Worm (Caenorhabditis elegans) whole organism, late embryonic: Measurements from ENCODE around the gene spp-10.

Source experiments
- C08G9.2 ChIP-seq: sonication (generic microtip); optimal IDR thresholded peaks from 2 replicates; lab custom pipeline; 2016; ENCODE audit warnings: mild to moderate bottlenecking, missing genetic modification characterization, moderate library complexity, missing compliant biosample characterization
- F13H6.1 ChIP-seq: sonication (generic microtip); optimal IDR thresholded peaks from 2 replicates; lab custom pipeline; 2016; ENCODE audit warnings: missing genetic modification characterization, missing compliant biosample characterization
- K02D7.2 ChIP-seq: sonication (generic microtip); optimal IDR thresholded peaks from 2 replicates; lab custom pipeline; 2017; ENCODE audit warnings: mild to moderate bottlenecking, missing genetic modification characterization, missing compliant biosample characterization
- T23F11.4 ChIP-seq: fragments of 200-800 bp; sonication (Bioruptor generic); optimal IDR thresholded peaks from 2 replicates; lab custom pipeline; 2018; ENCODE audit warnings: mild to moderate bottlenecking, missing genetic modification characterization, missing compliant biosample characterization
- ceh-14 ChIP-seq: sonication (generic microtip); optimal IDR thresholded peaks from 2 replicates; lab custom pipeline; 2016; ENCODE audit warnings: missing genotype, missing genetic modification characterization, missing compliant biosample characterization
- ceh-18 ChIP-seq: sonication (generic microtip); optimal IDR thresholded peaks from 2 replicates; lab custom pipeline; 2016; ENCODE audit warnings: missing genetic modification characterization, missing compliant biosample characterization
- ceh-19 ChIP-seq: fragments of 200-800 bp; sonication (Bioruptor generic); optimal IDR thresholded peaks from 2 replicates; lab custom pipeline; 2018; ENCODE audit warnings: mild to moderate bottlenecking, missing genetic modification characterization, missing compliant biosample characterization
- ceh-22 ChIP-seq: sonication (generic microtip); optimal IDR thresholded peaks from 2 replicates; lab custom pipeline; 2017; ENCODE audit warnings: missing biosample characterization, missing genetic modification characterization
- ceh-31 ChIP-seq: sonication (generic microtip); optimal IDR thresholded peaks from 2 replicates; lab custom pipeline; 2016; ENCODE audit warnings: missing genetic modification characterization, missing compliant biosample characterization
- ceh-34 ChIP-seq: sonication (generic microtip); optimal IDR thresholded peaks from 2 replicates; lab custom pipeline; 2016; ENCODE audit warnings: mild to moderate bottlenecking, missing genetic modification characterization, missing compliant biosample characterization
- ceh-45 ChIP-seq: fragments of 200-800 bp; sonication (Bioruptor generic); IDR thresholded peaks from 2 replicates; pipeline ENCODE4 v1.3.6; 2022; ENCODE audit warnings: missing genetic modification reagents, missing genetic modification characterization, missing compliant biosample characterization
- ceh-48 ChIP-seq: sonication (generic microtip); optimal IDR thresholded peaks from 2 replicates; lab custom pipeline; 2016; ENCODE audit warnings: missing genetic modification characterization, inconsistent platforms, missing compliant biosample characterization
- ceh-6 ChIP-seq: fragments of 200-800 bp; sonication (Bioruptor generic); optimal IDR thresholded peaks from 2 replicates; lab custom pipeline; 2018; ENCODE audit warnings: mild to moderate bottlenecking, missing genetic modification characterization, missing compliant biosample characterization
- dmd-4 ChIP-seq: sonication (generic microtip); optimal IDR thresholded peaks from 2 replicates; lab custom pipeline; 2016; ENCODE audit warnings: borderline replicate concordance, missing genetic modification characterization, missing compliant biosample characterization
- dve-1 ChIP-seq: sonication (generic microtip); optimal IDR thresholded peaks from 2 replicates; lab custom pipeline; 2017; ENCODE audit warnings: antibody characterized with exemption, mild to moderate bottlenecking, missing genetic modification characterization, missing compliant biosample characterization
- elt-2 ChIP-seq: sonication (generic microtip); optimal IDR thresholded peaks from 2 replicates; lab custom pipeline; 2016; ENCODE audit warnings: missing genetic modification reagents, missing genetic modification characterization, missing compliant biosample characterization
- elt-4 ChIP-seq: sonication (generic microtip); optimal IDR thresholded peaks from 2 replicates; lab custom pipeline; 2016; ENCODE audit warnings: missing genetic modification characterization, missing compliant biosample characterization
- fkh-10 ChIP-seq: fragments of 150-350 bp; optimal IDR thresholded peaks from 2 replicates; lab custom pipeline; 2014; ENCODE audit warnings: missing biosample characterization, missing genetic modification reagents, missing genetic modification characterization
- hlh-13 ChIP-seq: fragments of 200-800 bp; sonication (Bioruptor generic); optimal IDR thresholded peaks from 2 replicates; lab custom pipeline; 2018; ENCODE audit warnings: mild to moderate bottlenecking, missing genetic modification characterization, missing compliant biosample characterization
- hlh-30 ChIP-seq: sonication (generic microtip); optimal IDR thresholded peaks from 2 replicates; lab custom pipeline; 2017; ENCODE audit warnings: antibody characterized with exemption, missing genetic modification characterization, missing compliant biosample characterization; ENCODE audit not compliant: insufficient read depth
- hlh-6 ChIP-seq: sonication (generic microtip); optimal IDR thresholded peaks from 2 replicates; lab custom pipeline; 2016; ENCODE audit warnings: missing genotype, missing genetic modification characterization, missing compliant biosample characterization
- hlh-8 ChIP-seq: sonication (generic microtip); optimal IDR thresholded peaks from 2 replicates; lab custom pipeline; 2016; ENCODE audit warnings: missing genotype, missing genetic modification characterization, missing compliant biosample characterization
- lim-6 ChIP-seq: sonication (generic microtip); optimal IDR thresholded peaks from 2 replicates; lab custom pipeline; 2016; ENCODE audit warnings: missing genetic modification characterization, missing compliant biosample characterization
- lin-11 ChIP-seq: fragments of 200-800 bp; sonication (Bioruptor generic); optimal IDR thresholded peaks from 2 replicates; lab custom pipeline; 2018; ENCODE audit warnings: mild to moderate bottlenecking, missing genetic modification characterization, missing compliant biosample characterization
- madf-2 ChIP-seq: sonication (generic microtip); optimal IDR thresholded peaks from 2 replicates; lab custom pipeline; 2017; ENCODE audit warnings: missing genetic modification characterization, missing compliant biosample characterization
- nfya-1 ChIP-seq: sonication (generic microtip); optimal IDR thresholded peaks from 2 replicates; lab custom pipeline; 2017; ENCODE audit warnings: missing genetic modification characterization, mild to moderate bottlenecking, missing compliant biosample characterization, antibody characterized with exemption, moderate library complexity
- nhr-11 ChIP-seq: fragments of 150-350 bp; optimal IDR thresholded peaks from 2 replicates; lab custom pipeline; 2014; ENCODE audit warnings: missing biosample characterization, missing genetic modification characterization
- nhr-232 ChIP-seq: sonication (generic microtip); optimal IDR thresholded peaks from 2 replicates; lab custom pipeline; 2016; ENCODE audit warnings: missing genetic modification characterization, missing compliant biosample characterization
- npax-4 ChIP-seq: sonication (generic microtip); optimal IDR thresholded peaks from 2 replicates; lab custom pipeline; 2016; ENCODE audit warnings: missing genetic modification characterization, missing compliant biosample characterization
- odd-2 ChIP-seq: sonication (generic microtip); optimal IDR thresholded peaks from 2 replicates; lab custom pipeline; 2017; ENCODE audit warnings: antibody characterized with exemption, mild to moderate bottlenecking, missing genetic modification characterization, missing compliant biosample characterization
- pag-3 ChIP-seq: sonication (generic microtip); optimal IDR thresholded peaks from 2 replicates; lab custom pipeline; 2016; ENCODE audit warnings: missing compliant biosample characterization, missing genetic modification characterization, borderline replicate concordance
- pat-9 ChIP-seq: fragments of 200-800 bp; sonication (Bioruptor generic); optimal IDR thresholded peaks from 2 replicates; lab custom pipeline; 2018; ENCODE audit warnings: mild to moderate bottlenecking, missing genetic modification characterization, moderate library complexity, missing compliant biosample characterization
- pros-1 ChIP-seq: fragments of 150-350 bp; optimal IDR thresholded peaks from 2 replicates; lab custom pipeline; 2014; ENCODE audit warnings: missing biosample characterization, missing genetic modification reagents, missing genetic modification characterization
- ref-2 ChIP-seq: sonication (generic microtip); optimal IDR thresholded peaks from 2 replicates; lab custom pipeline; 2016; ENCODE audit warnings: missing genetic modification characterization, missing compliant biosample characterization
- rnt-1 ChIP-seq: sonication (generic microtip); optimal IDR thresholded peaks from 2 replicates; lab custom pipeline; 2016; ENCODE audit warnings: missing genetic modification characterization, missing compliant biosample characterization
- sox-2 ChIP-seq: fragments of 200-800 bp; sonication (Bioruptor generic); IDR thresholded peaks from 2 replicates; pipeline ENCODE4 v1.3.6; 2022; ENCODE audit warnings: missing genetic modification reagents, missing genetic modification characterization, missing compliant biosample characterization
- unc-42 ChIP-seq: sonication (generic microtip); optimal IDR thresholded peaks from 2 replicates; lab custom pipeline; 2016; ENCODE audit warnings: missing genotype, missing genetic modification characterization, missing compliant biosample characterization
- zip-5 ChIP-seq: sonication (generic microtip); optimal IDR thresholded peaks from 2 replicates; lab custom pipeline; 2016; ENCODE audit warnings: missing genetic modification characterization, missing compliant biosample characterization
- ztf-16 ChIP-seq: sonication (generic microtip); optimal IDR thresholded peaks from 2 replicates; lab custom pipeline; 2017; ENCODE audit warnings: missing genetic modification characterization, missing compliant biosample characterization

spp-10 gene

DNA sequence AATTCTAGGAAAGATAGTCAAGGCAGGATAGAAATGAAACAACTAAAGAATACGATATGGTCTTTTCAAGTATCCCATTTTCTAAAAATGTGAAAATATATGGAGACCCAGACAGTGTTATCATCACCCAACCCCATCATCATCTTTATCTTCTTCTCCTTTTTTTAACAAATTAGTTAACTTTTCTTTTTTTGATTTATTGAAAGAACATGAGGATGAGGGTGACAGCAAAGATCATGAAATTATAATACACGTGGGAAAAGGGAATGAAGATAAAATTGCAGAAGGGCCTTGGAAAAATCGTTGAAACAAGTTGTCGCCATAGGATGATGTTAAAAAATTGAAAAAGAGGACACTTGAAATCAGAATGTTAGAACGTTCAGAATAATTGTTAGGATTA lies 12.8 kb upstream of the spp-10 start:
- TF ChIP-seq nhr-232 (tag; lab: Kevin White, UChicago) (no peak), pag-3 (no peak)

DNA sequence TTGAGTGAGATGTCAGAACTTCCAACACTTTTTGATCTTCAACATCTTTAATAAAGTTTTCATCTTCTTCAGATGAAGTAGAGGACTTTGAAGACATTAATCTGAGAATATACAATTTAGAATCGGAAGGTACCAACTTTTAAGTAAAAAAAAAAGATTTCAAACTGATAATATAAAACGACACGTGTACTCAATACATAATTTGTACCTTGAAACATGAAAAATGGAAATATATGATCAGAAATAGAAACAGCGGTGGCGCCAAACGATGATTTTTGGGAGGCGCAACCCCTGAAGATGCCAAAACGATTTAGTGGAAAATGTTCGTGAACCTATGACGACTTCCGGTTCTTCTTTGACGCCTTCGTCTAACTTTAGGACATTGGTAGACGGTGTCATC lies 4.5 kb upstream of the spp-10 start, which contains the start of gene oat-1:
Gene oat-1, minus strand, starts transcription at position 101 of the 400 bp plus-strand sequence.
- no peak for TF ChIP-seq ceh-22 (tag; lab: Kevin White, UChicago)

DNA sequence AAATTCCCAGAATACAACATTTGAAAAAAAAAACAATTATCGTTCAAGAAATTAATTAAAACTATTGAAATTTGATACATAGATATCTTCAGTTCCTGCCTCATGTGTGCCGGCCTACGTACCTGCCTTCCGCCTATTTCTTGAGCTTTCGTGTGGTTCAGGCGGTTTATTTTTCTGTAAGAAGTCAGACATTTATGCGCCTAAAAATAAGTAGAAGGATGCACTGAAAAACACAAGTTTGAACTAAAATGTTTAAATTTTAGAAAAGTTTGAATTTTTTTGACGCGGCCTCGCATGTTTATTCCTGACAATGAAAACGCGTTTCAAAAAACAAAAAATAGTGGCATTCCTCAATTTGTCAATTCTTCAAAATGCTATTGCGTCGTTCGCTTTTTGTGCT lies 3.2 kb upstream of the spp-10 start, which contains the start of gene C28C12.11:
Gene C28C12.11, plus strand, starts transcription at position 301 of the 400 bp plus-strand sequence.
- TF ChIP-seq hlh-30 (tag; lab: Kevin White, UChicago) (no peak), F13H6.1 (tag; lab: Kevin White, UChicago) (no peak), pros-1 (tag; lab: Kevin White, UChicago) (no peak), npax-4 (no peak), ztf-16 (tag; lab: Kevin White, UChicago) (no peak), ceh-18 (tag; lab: Kevin White, UChicago) (no peak), ceh-6 (no peak), K02D7.2 (tag; lab: Kevin White, UChicago) (no peak), ceh-48 (tag; lab: Kevin White, UChicago) (no peak), zip-5 (tag; lab: Kevin White, UChicago) (no peak), ceh-19 (GFP tag; lab: Kevin White, UChicago) (no peak), madf-2 (tag; lab: Kevin White, UChicago) (no peak), pat-9 (tag; lab: Kevin White, UChicago) (no peak), hlh-8 (no peak), ceh-45 (GFP tag; lab: Robert Waterston, UW) (no peak)

DNA sequence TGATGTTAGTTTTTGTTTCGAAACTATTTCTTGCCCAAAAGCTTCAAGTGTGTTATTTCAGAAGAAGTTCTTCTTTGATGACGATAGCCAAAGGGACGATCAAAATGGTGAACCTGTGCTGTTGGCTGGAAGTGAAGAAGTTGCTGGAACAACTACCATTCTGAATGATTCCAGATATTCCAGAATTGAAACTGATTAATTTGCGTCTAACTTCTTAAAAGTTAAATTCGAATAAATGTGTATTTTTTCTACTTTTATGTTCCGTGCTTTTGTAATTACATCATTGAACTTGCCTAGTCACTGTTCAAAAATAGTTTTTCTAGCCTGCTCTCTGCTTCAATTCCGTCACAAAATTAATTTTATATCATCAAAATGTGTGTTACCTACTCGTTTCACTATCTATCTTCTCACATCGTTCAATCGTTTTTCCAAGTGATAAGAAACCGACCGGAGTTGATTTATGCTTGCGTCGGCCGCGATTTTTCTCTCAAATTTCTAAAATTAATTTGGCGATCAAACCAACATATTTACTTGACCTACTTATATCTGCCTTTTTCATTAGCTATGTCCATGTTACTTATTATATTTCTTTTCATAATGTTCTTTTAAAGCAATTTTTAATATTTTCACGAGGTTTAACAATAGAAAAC lies 1.8 kb upstream of the spp-10 start:
- TF ChIP-seq fkh-10 (GFP tag; lab: Kevin White, UChicago): no peak
- TF ChIP-seq ceh-48 (tag; lab: Kevin White, UChicago): no peak
- no peak for TF ChIP-seq pat-9 (tag; lab: Kevin White, UChicago)
- TF ChIP-seq ceh-31 (tag; lab: Kevin White, UChicago): no peak
- no peak for TF ChIP-seq ceh-6
- no peak for TF ChIP-seq rnt-1
- no peak for TF ChIP-seq odd-2 (tag; lab: Kevin White, UChicago)
- no peak for TF ChIP-seq hlh-13 (GFP tag; lab: Kevin White, UChicago)
- no peak for TF ChIP-seq unc-42
- TF ChIP-seq elt-4 (tag; lab: Kevin White, UChicago): no peak
- no peak for TF ChIP-seq ceh-34 (tag; lab: Kevin White, UChicago)
- TF ChIP-seq lin-11 (tag; lab: Kevin White, UChicago): no peak
- TF ChIP-seq pros-1 (tag; lab: Kevin White, UChicago): no peak
- no peak for TF ChIP-seq lim-6 (tag; lab: Kevin White, UChicago)
- TF ChIP-seq F13H6.1 (tag; lab: Kevin White, UChicago): no peak
- TF ChIP-seq ref-2 (tag; lab: Kevin White, UChicago): no peak

DNA sequence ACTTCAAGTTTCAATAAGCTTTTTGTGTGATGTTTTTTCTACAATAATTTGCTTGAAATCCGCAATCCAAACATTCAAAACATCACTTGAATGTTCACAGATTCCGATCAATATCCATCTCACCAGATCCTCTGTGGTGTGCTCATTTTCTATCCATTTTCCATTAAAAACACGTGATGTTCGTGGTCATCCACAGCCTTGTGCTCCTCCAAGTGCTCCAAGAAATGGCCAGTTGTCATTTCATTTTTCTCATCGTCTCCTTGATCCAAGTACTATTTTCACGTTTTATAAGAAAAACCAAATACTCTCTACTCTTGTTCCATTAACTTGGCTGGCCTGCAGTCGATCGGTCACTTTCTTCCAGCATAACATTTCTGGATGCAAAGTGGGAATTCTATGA lies 814 bp upstream of the spp-10 start:
- TF ChIP-seq hlh-13 (GFP tag; lab: Kevin White, UChicago): no peak
- no peak for TF ChIP-seq ceh-6
- TF ChIP-seq nfya-1 (tag; lab: Kevin White, UChicago): no peak
- no peak for TF ChIP-seq dmd-4 (tag; lab: Kevin White, UChicago)
- TF ChIP-seq T23F11.4: no peak
- TF ChIP-seq madf-2 (tag; lab: Kevin White, UChicago): no peak
- no peak for TF ChIP-seq ceh-45 (GFP tag; lab: Robert Waterston, UW)
- no peak for TF ChIP-seq nhr-11 (tag; lab: Kevin White, UChicago)
- no peak for TF ChIP-seq C08G9.2 (tag; lab: Kevin White, UChicago)
- no peak for TF ChIP-seq ref-2 (tag; lab: Kevin White, UChicago)
- TF ChIP-seq fkh-10 (GFP tag; lab: Kevin White, UChicago): no peak
- no peak for TF ChIP-seq sox-2
- no peak for TF ChIP-seq elt-2 (tag; lab: Kevin White, UChicago)
- no peak for TF ChIP-seq hlh-6 (tag; lab: Kevin White, UChicago)
- no peak for TF ChIP-seq K02D7.2 (tag; lab: Kevin White, UChicago)
- no peak for TF ChIP-seq ceh-14 (tag; lab: Kevin White, UChicago)
- no peak for TF ChIP-seq dve-1 (tag; lab: Kevin White, UChicago)
- TF ChIP-seq, all 69 proteins: peak for 0
